Fruit fly (Drosophila melanogaster): Measurements from ENCODE around the gene mew.

mew gene

dm6 chrX:13287854-13288376 is 29.6 kb upstream of the mew start, which contains the start of gene Remo (continued):
- TF ChIP-seq gfzf (GFP tag; optimal IDR thresholded peaks at IDR 0.05) (peak; percentile 95), CG7556 (GFP tag; optimal IDR thresholded peaks at IDR 0.05) (no peak), trh (GFP tag; optimal IDR thresholded peaks at IDR 0.05) (no peak), NC2β (GFP tag; optimal IDR thresholded peaks at IDR 0.05) (no peak), CG11560 (tag; IDR thresholded peaks at IDR 0.05) (no peak), Camta (GFP tag; optimal IDR thresholded peaks at IDR 0.05) (no peak), CG9817 (tag; optimal IDR thresholded peaks at IDR 0.05) (no peak), dysf (GFP tag; IDR thresholded peaks at IDR 0.05) (no peak), gsb (GFP tag; IDR thresholded peaks at IDR 0.05) (no peak), CG2120 (GFP tag; optimal IDR thresholded peaks at IDR 0.05) (peak; percentile 9), CG4282 (GFP tag; optimal IDR thresholded peaks at IDR 0.05) (no peak), CkIIα-i1 (GFP tag; IDR thresholded peaks at IDR 0.05) (no peak), Antp (GFP tag; optimal IDR thresholded peaks at IDR 0.05) (no peak), Dp (GFP tag; optimal IDR thresholded peaks at IDR 0.05) (peak; percentile 83), CG1792 (GFP tag; optimal IDR thresholded peaks at IDR 0.05) (no peak), ac (GFP tag; optimal IDR thresholded peaks at IDR 0.05) (no peak), CG7271 (tag; optimal IDR thresholded peaks at IDR 0.05) (no peak), bab2 (GFP tag; optimal IDR thresholded peaks at IDR 0.05) (no peak), CG10431 (GFP tag; optimal IDR thresholded peaks at IDR 0.05) (no peak), CG15073 (GFP tag; optimal IDR thresholded peaks at IDR 0.05) (no peak), CG9215 (GFP tag; IDR thresholded peaks at IDR 0.05) (no peak), CG17802 (tag; optimal IDR thresholded peaks at IDR 0.05) (no peak), Ptx1 (GFP tag; IDR thresholded peaks at IDR 0.05) (no peak), nerfin-1 (tag; optimal IDR thresholded peaks at IDR 0.05) (no peak), sug (tag; optimal IDR thresholded peaks at IDR 0.05) (peak; percentile 10), exex (tag; optimal IDR thresholded peaks at IDR 0.05) (no peak), CG31365 (tag; optimal IDR thresholded peaks at IDR 0.05) (no peak), row (GFP tag; IDR thresholded peaks at IDR 0.05) (peak; percentile 40), CG13624 (GFP tag; optimal IDR thresholded peaks at IDR 0.05) (no peak), Blimp-1 (GFP tag; optimal IDR thresholded peaks at IDR 0.05) (no peak), en (GFP tag; optimal IDR thresholded peaks at IDR 0.05) (no peak), HLH3B (GFP tag; IDR thresholded peaks at IDR 0.05) (no peak), phol (tag; optimal IDR thresholded peaks at IDR 0.05) (peak; percentile 37), CG9727 (GFP tag; optimal IDR thresholded peaks at IDR 0.05) (no peak), oc (tag; optimal IDR thresholded peaks at IDR 0.05) (peak; percentile 48), CG11093 (GFP tag; IDR thresholded peaks at IDR 0.05) (no peak), Gug (GFP tag; IDR thresholded peaks at IDR 0.05) (no peak), otp (GFP tag; IDR thresholded peaks at IDR 0.05) (no peak), CG9437 (GFP tag; optimal IDR thresholded peaks at IDR 0.05) (no peak), CG31388 (GFP tag; optimal IDR thresholded peaks at IDR 0.05) (no peak), pfk (GFP tag; optimal IDR thresholded peaks at IDR 0.05) (no peak), CG1832 (GFP tag; optimal IDR thresholded peaks at IDR 0.05) (no peak), cad (GFP tag; optimal IDR thresholded peaks at IDR 0.05) (no peak), CG16815 (GFP tag; optimal IDR thresholded peaks at IDR 0.05) (no peak), schlank (tag; optimal IDR thresholded peaks at IDR 0.05) (no peak), CG12236 (GFP tag; optimal IDR thresholded peaks at IDR 0.05) (no peak), Sox100B (GFP tag; optimal IDR thresholded peaks at IDR 0.05) (no peak), CG33557 (GFP tag; optimal IDR thresholded peaks at IDR 0.05) (no peak), bbx (GFP tag; IDR thresholded peaks at IDR 0.05; ENCODE audit: partially characterized antibody) (peak; percentile 68), sim (GFP tag; IDR thresholded peaks at IDR 0.05) (no peak), CG8388 (GFP tag; optimal IDR thresholded peaks at IDR 0.05) (no peak), Fer1 (GFP tag; optimal IDR thresholded peaks at IDR 0.05) (peak; percentile 10)
